Worm (Caenorhabditis elegans) whole organism, L1 larva: ENCODE measurements around the gene F17C11.13.
A peak's percentile ranks its signal among the peaks of the same experiment; 100 is the strongest.

Source experiments
- C16A3.4 ChIP-seq: fragments of 150-350 bp; optimal IDR thresholded peaks from 2 replicates; lab custom pipeline; 2014; ENCODE audit warnings: missing biosample characterization, missing genetic modification characterization
- C34B4.2 ChIP-seq: sonication (generic microtip); optimal IDR thresholded peaks from 2 replicates; lab custom pipeline; 2017; ENCODE audit warnings: mild to moderate bottlenecking, missing genetic modification characterization, missing compliant biosample characterization
- F16B12.6 ChIP-seq: fragments of 150-350 bp; optimal IDR thresholded peaks from 2 replicates; lab custom pipeline; 2014; ENCODE audit warnings: missing biosample characterization, missing genetic modification characterization
- aha-1 ChIP-seq: fragments of 150-350 bp; optimal IDR thresholded peaks from 2 replicates; lab custom pipeline; 2014; ENCODE audit warnings: missing biosample characterization, missing genetic modification characterization
- alr-1 ChIP-seq: fragments of 200-800 bp; sonication (Bioruptor generic); optimal IDR thresholded peaks from 2 replicates; lab custom pipeline; 2018; ENCODE audit warnings: borderline replicate concordance, mild to moderate bottlenecking, missing genetic modification characterization, missing compliant biosample characterization
- aly-2 ChIP-seq: fragments of 150-350 bp; optimal IDR thresholded peaks from 2 replicates; lab custom pipeline; 2014; ENCODE audit warnings: missing biosample characterization, missing genetic modification characterization
- ama-1 ChIP-seq: fragments of 150-350 bp; optimal IDR thresholded peaks from 2 replicates; lab custom pipeline; 2014
- ceh-82 ChIP-seq, 3 experiments: fragments of 150-350 bp in 1 of 3; sonication (generic microtip) in 2 of 3; optimal IDR thresholded peaks; 2 replicates each; lab custom pipeline; 2014 to 2017; ENCODE audit warnings: missing biosample characterization in 3 of 3, missing genetic modification characterization in 3 of 3
- ceh-88 ChIP-seq: fragments of 200-800 bp; sonication (Bioruptor generic); IDR thresholded peaks from 2 replicates; pipeline ENCODE4 v1.3.6; 2022; ENCODE audit warnings: missing genetic modification characterization, missing compliant biosample characterization
- ces-1 ChIP-seq: fragments of 150-350 bp; optimal IDR thresholded peaks from 2 replicates; lab custom pipeline; 2014; ENCODE audit warnings: missing biosample characterization, missing genetic modification reagents, missing genetic modification characterization
- dsc-1 ChIP-seq: sonication (generic microtip); optimal IDR thresholded peaks from 2 replicates; lab custom pipeline; 2016; ENCODE audit warnings: mild to moderate bottlenecking, missing genetic modification characterization, missing compliant biosample characterization
- efl-1 ChIP-seq, 4 experiments: fragments of 150-350 bp; optimal IDR thresholded peaks in 3 of 4; peaks in 1 of 4; 1 replicate in 1 of 4; 2 replicates in 3 of 4; lab custom pipeline; 2014; ENCODE audit warnings: missing biosample characterization in 2 of 4, missing genetic modification characterization in 2 of 4, missing genetic modification reagents in 2 of 4
- efl-3 ChIP-seq: fragments of 200-800 bp; sonication (Bioruptor generic); optimal IDR thresholded peaks from 2 replicates; lab custom pipeline; 2018; ENCODE audit warnings: mild to moderate bottlenecking, missing genetic modification characterization, missing compliant biosample characterization
- elt-3 ChIP-seq, 6 experiments: fragments of 150-350 bp in 1 of 6; sonication (generic microtip); optimal IDR thresholded peaks; 2 replicates each; lab custom pipeline; 2017 to 2018; ENCODE audit warnings: missing biosample characterization in 6 of 6, missing genetic modification characterization in 6 of 6, inconsistent platforms in 1 of 6
- ets-5 ChIP-seq: fragments of 200-800 bp; sonication (Bioruptor generic); IDR thresholded peaks from 2 replicates; pipeline ENCODE4 v1.3.6; 2022; ENCODE audit warnings: missing genetic modification characterization, missing compliant biosample characterization
- fkh-10 ChIP-seq: sonication (generic microtip); optimal IDR thresholded peaks from 2 replicates; lab custom pipeline; 2017; ENCODE audit warnings: missing biosample characterization, missing genetic modification reagents, missing genetic modification characterization
- fkh-4 ChIP-seq: sonication (generic microtip); optimal IDR thresholded peaks from 2 replicates; lab custom pipeline; 2016; ENCODE audit warnings: missing compliant biosample characterization, missing genetic modification characterization, borderline replicate concordance
- fkh-8 ChIP-seq: sonication (generic microtip); optimal IDR thresholded peaks from 2 replicates; lab custom pipeline; 2016; ENCODE audit warnings: mild to moderate bottlenecking, missing genetic modification characterization, missing compliant biosample characterization
- lin-14 ChIP-seq: fragments of 200-800 bp; sonication (Bioruptor generic); optimal IDR thresholded peaks from 2 replicates; lab custom pipeline; 2018; ENCODE audit warnings: mild to moderate bottlenecking, missing genetic modification characterization, moderate library complexity, missing compliant biosample characterization
- lin-15B ChIP-seq: fragments of 150-350 bp; sonication (generic microtip); optimal IDR thresholded peaks from 3 replicates; lab custom pipeline; 2014; ENCODE audit warnings: missing biosample characterization, missing genetic modification characterization
- lin-39 ChIP-seq: fragments of 150-350 bp; optimal IDR thresholded peaks from 2 replicates; lab custom pipeline; 2014; ENCODE audit warnings: missing biosample characterization, missing genetic modification reagents, missing genetic modification characterization
- lir-3 ChIP-seq: sonication (generic microtip); optimal IDR thresholded peaks from 2 replicates; lab custom pipeline; 2016; ENCODE audit warnings: mild to moderate bottlenecking, missing genetic modification characterization, moderate library complexity, missing compliant biosample characterization; ENCODE audit not compliant: poor library complexity
- lsy-2 ChIP-seq, 2 experiments: fragments of 150-350 bp; optimal IDR thresholded peaks; 2 replicates each; lab custom pipeline; 2014; ENCODE audit warnings: missing biosample characterization in 2 of 2, missing genetic modification characterization in 2 of 2
- mef-2 ChIP-seq: fragments of 150-350 bp; optimal IDR thresholded peaks from 2 replicates; lab custom pipeline; 2014; ENCODE audit warnings: missing biosample characterization, missing genetic modification characterization
- mep-1 ChIP-seq: fragments of 150-350 bp; optimal IDR thresholded peaks from 2 replicates; lab custom pipeline; 2014; ENCODE audit warnings: missing biosample characterization, missing genetic modification characterization
- nhr-19 ChIP-seq: fragments of 200-800 bp; sonication (Bioruptor generic); conservative IDR thresholded peaks from 2 replicates; pipeline ENCODE4 v1.3.6; 2022; ENCODE audit warnings: missing genetic modification characterization, missing compliant biosample characterization
- nhr-20 ChIP-seq: sonication (generic microtip); optimal IDR thresholded peaks from 2 replicates; lab custom pipeline; 2016; ENCODE audit warnings: mild to moderate bottlenecking, missing genetic modification characterization, missing compliant biosample characterization
- nhr-28 ChIP-seq: fragments of 150-350 bp; optimal IDR thresholded peaks from 2 replicates; lab custom pipeline; 2014; ENCODE audit warnings: missing biosample characterization, missing genetic modification characterization
- nhr-71 ChIP-seq: sonication (generic microtip); optimal IDR thresholded peaks from 2 replicates; lab custom pipeline; 2016; ENCODE audit warnings: mild to moderate bottlenecking, missing genetic modification characterization, moderate library complexity, missing compliant biosample characterization
- nhr-77 ChIP-seq: fragments of 150-350 bp; optimal IDR thresholded peaks from 2 replicates; lab custom pipeline; 2014; ENCODE audit warnings: missing biosample characterization, missing genetic modification characterization
- nhr-90 ChIP-seq: sonication (generic microtip); optimal IDR thresholded peaks from 2 replicates; lab custom pipeline; 2016; ENCODE audit warnings: mild to moderate bottlenecking, missing genetic modification characterization, missing compliant biosample characterization; ENCODE audit not compliant: poor library complexity
- pag-3 ChIP-seq: sonication (generic microtip); optimal IDR thresholded peaks from 2 replicates; lab custom pipeline; 2017; ENCODE audit warnings: missing genetic modification characterization, mild to moderate bottlenecking, missing compliant biosample characterization, antibody characterized with exemption, borderline replicate concordance; ENCODE audit not compliant: insufficient read depth
- pax-3 ChIP-seq: fragments of 200-800 bp; sonication (Bioruptor generic); optimal IDR thresholded peaks from 2 replicates; lab custom pipeline; 2018; ENCODE audit warnings: mild to moderate bottlenecking, missing genetic modification characterization, moderate library complexity, missing compliant biosample characterization
- pqm-1 ChIP-seq: sonication (generic microtip); optimal IDR thresholded peaks from 3 replicates; lab custom pipeline; 2017; ENCODE audit warnings: missing biosample characterization, missing genetic modification characterization
- rnt-1 ChIP-seq: sonication (generic microtip); optimal IDR thresholded peaks from 2 replicates; lab custom pipeline; 2016; ENCODE audit warnings: mild to moderate bottlenecking, missing genetic modification characterization, moderate library complexity, missing compliant biosample characterization
- skn-1 ChIP-seq: fragments of 150-350 bp; optimal IDR thresholded peaks from 2 replicates; lab custom pipeline; 2014; ENCODE audit warnings: missing biosample characterization, missing genetic modification characterization
- snu-23 ChIP-seq: sonication (generic microtip); optimal IDR thresholded peaks from 2 replicates; lab custom pipeline; 2016; ENCODE audit warnings: missing genetic modification characterization, missing compliant biosample characterization
- sptf-1 ChIP-seq: fragments of 150-350 bp; optimal IDR thresholded peaks from 2 replicates; lab custom pipeline; 2014; ENCODE audit warnings: missing biosample characterization, missing genetic modification characterization
- swsn-7 ChIP-seq: sonication (generic microtip); optimal IDR thresholded peaks from 2 replicates; lab custom pipeline; 2016; ENCODE audit warnings: missing genetic modification characterization, missing compliant biosample characterization
- unc-130 ChIP-seq: fragments of 150-350 bp; optimal IDR thresholded peaks from 2 replicates; lab custom pipeline; 2017; ENCODE audit warnings: missing biosample characterization, missing genetic modification characterization, inconsistent platforms
- unc-30 ChIP-seq: sonication (generic microtip); optimal IDR thresholded peaks from 2 replicates; lab custom pipeline; 2017; ENCODE audit warnings: missing biosample characterization, missing genetic modification characterization
- vab-15 ChIP-seq: sonication (generic microtip); optimal IDR thresholded peaks from 2 replicates; lab custom pipeline; 2017; ENCODE audit warnings: missing genotype, mild to moderate bottlenecking, missing genetic modification characterization, missing compliant biosample characterization
- xbp-1 ChIP-seq: sonication (generic microtip); optimal IDR thresholded peaks from 2 replicates; lab custom pipeline; 2016; ENCODE audit warnings: missing genetic modification characterization, missing compliant biosample characterization
- zip-4 ChIP-seq: fragments of 200-800 bp; sonication (Bioruptor generic); optimal IDR thresholded peaks from 2 replicates; lab custom pipeline; 2018; ENCODE audit warnings: mild to moderate bottlenecking, missing genetic modification characterization, moderate library complexity, missing compliant biosample characterization

The F17C11.13 gene

ce11 chrV:10909959-10910358, 45.8 kb upstream of the F17C11.13 start (continued):
- TF ChIP-seq nhr-77 (tag; lab: Kevin White, UChicago), result no peak
- TF ChIP-seq pag-3 (tag; lab: Kevin White, UChicago), result peak; percentile 5
- no peak for TF ChIP-seq xbp-1 (tag; lab: Kevin White, UChicago)
- TF ChIP-seq F16B12.6 (tag; lab: Kevin White, UChicago), result no peak
- TF ChIP-seq nhr-19 (GFP tag; lab: Robert Waterston, UW), result no peak
- no peak for TF ChIP-seq pax-3 (tag; lab: Kevin White, UChicago)

ce11 chrV:10915922-10916321, 39.8 kb upstream of the F17C11.13 start:
- TF ChIP-seq aha-1 (tag; lab: Kevin White, UChicago) (no peak), aly-2 (tag; lab: Kevin White, UChicago) (no peak), unc-130 (tag; lab: Kevin White, UChicago) (no peak), zip-4 (no peak), dsc-1 (tag; lab: Kevin White, UChicago) (no peak), nhr-71 (tag; lab: Kevin White, UChicago) (peak; percentile 53), fkh-4 (tag; lab: Kevin White, UChicago) (no peak), ces-1 (no peak), lin-39 (tag; lab: Kevin White, UChicago) (no peak), rnt-1 (tag; lab: Kevin White, UChicago) (peak; percentile 44), nhr-20 (tag; lab: Kevin White, UChicago) (peak; percentile 19), nhr-28 (tag; lab: Kevin White, UChicago) (no peak), lir-3 (tag; lab: Kevin White, UChicago) (no peak), ets-5 (GFP tag; lab: Robert Waterston, UW) (no peak), fkh-8 (no peak), efl-1 (optimal IDR thresholded peaks at IDR 0.05; lab: Kevin White, UChicago) (no peak), efl-1 (GFP tag; optimal IDR thresholded peaks at IDR 0.05 in 1 of 2; lab: Kevin White, UChicago) (no peak), alr-1 (tag; lab: Kevin White, UChicago) (no peak), vab-15 (no peak), unc-30 (tag; lab: Kevin White, UChicago) (no peak), snu-23 (GFP tag; lab: Kevin White, UChicago) (no peak), pag-3 (tag; lab: Kevin White, UChicago) (no peak), lin-15B (tag; lab: Kevin White, UChicago) (no peak), nhr-19 (GFP tag; lab: Robert Waterston, UW) (no peak), swsn-7 (tag; lab: Kevin White, UChicago) (no peak), elt-3 (tag; optimal IDR thresholded peaks at IDR 0.05; lab: Kevin White, UChicago) (no peak), sptf-1 (tag; lab: Kevin White, UChicago) (no peak), lin-14 (peak; percentile 54), pqm-1 (tag; lab: Kevin White, UChicago) (no peak), lsy-2 (tag; optimal IDR thresholded peaks at IDR 0.05; lab: Kevin White, UChicago) (peak in 1 of 2 experiments; percentile 36), xbp-1 (tag; lab: Kevin White, UChicago) (no peak), skn-1 (tag; lab: Kevin White, UChicago) (no peak), mep-1 (tag; lab: Kevin White, UChicago) (no peak), C34B4.2 (tag; lab: Kevin White, UChicago) (no peak), ceh-82 (tag; optimal IDR thresholded peaks at IDR 0.05; lab: Kevin White, UChicago) (no peak), efl-3 (GFP tag; lab: Kevin White, UChicago) (no peak), nhr-90 (tag; lab: Kevin White, UChicago) (no peak), C16A3.4 (tag; lab: Kevin White, UChicago) (no peak), mef-2 (no peak), ama-1 (lab: Kevin White, UChicago) (no peak), F16B12.6 (tag; lab: Kevin White, UChicago) (no peak), fkh-10 (GFP tag; lab: Kevin White, UChicago) (no peak), ceh-88 (GFP tag; lab: Robert Waterston, UW) (no peak)
